Worm (Caenorhabditis elegans) whole organism, late embryonic: ENCODE data around the gene Y55F3AM.5.
A peak's percentile ranks its signal among the peaks of the same experiment; 100 is the strongest.

Source experiments
- C38D4.7 ChIP-seq: fragments of 200-800 bp; sonication (Bioruptor generic); optimal IDR thresholded peaks from 2 replicates; lab custom pipeline; 2018; ENCODE audit warnings: mild to moderate bottlenecking, missing genetic modification characterization, moderate library complexity, missing compliant biosample characterization
- F13H6.1 ChIP-seq: sonication (generic microtip); optimal IDR thresholded peaks from 2 replicates; lab custom pipeline; 2016; ENCODE audit warnings: missing genetic modification characterization, missing compliant biosample characterization
- T23F11.4 ChIP-seq: fragments of 200-800 bp; sonication (Bioruptor generic); optimal IDR thresholded peaks from 2 replicates; lab custom pipeline; 2018; ENCODE audit warnings: mild to moderate bottlenecking, missing genetic modification characterization, missing compliant biosample characterization
- Y22D7AL.16 ChIP-seq: sonication (generic microtip); optimal IDR thresholded peaks from 2 replicates; lab custom pipeline; 2016; ENCODE audit warnings: missing genetic modification characterization, missing compliant biosample characterization
- ama-1 ChIP-seq: fragments of 150-350 bp; optimal IDR thresholded peaks from 2 replicates; lab custom pipeline; 2014
- ceh-2 ChIP-seq: sonication (generic microtip); optimal IDR thresholded peaks from 2 replicates; lab custom pipeline; 2016; ENCODE audit warnings: missing genotype, missing genetic modification characterization, missing compliant biosample characterization
- ceh-22 ChIP-seq: sonication (generic microtip); optimal IDR thresholded peaks from 2 replicates; lab custom pipeline; 2017; ENCODE audit warnings: missing biosample characterization, missing genetic modification characterization
- ceh-30 ChIP-seq: fragments of 150-350 bp; optimal IDR thresholded peaks from 2 replicates; lab custom pipeline; 2014; ENCODE audit warnings: missing biosample characterization, missing genetic modification characterization
- ceh-31 ChIP-seq: sonication (generic microtip); optimal IDR thresholded peaks from 2 replicates; lab custom pipeline; 2016; ENCODE audit warnings: missing genetic modification characterization, missing compliant biosample characterization
- ceh-34 ChIP-seq: sonication (generic microtip); optimal IDR thresholded peaks from 2 replicates; lab custom pipeline; 2016; ENCODE audit warnings: mild to moderate bottlenecking, missing genetic modification characterization, missing compliant biosample characterization
- ceh-48 ChIP-seq: sonication (generic microtip); optimal IDR thresholded peaks from 2 replicates; lab custom pipeline; 2016; ENCODE audit warnings: missing genetic modification characterization, inconsistent platforms, missing compliant biosample characterization
- dmd-4 ChIP-seq: sonication (generic microtip); optimal IDR thresholded peaks from 2 replicates; lab custom pipeline; 2016; ENCODE audit warnings: borderline replicate concordance, missing genetic modification characterization, missing compliant biosample characterization
- dve-1 ChIP-seq: sonication (generic microtip); optimal IDR thresholded peaks from 2 replicates; lab custom pipeline; 2017; ENCODE audit warnings: antibody characterized with exemption, mild to moderate bottlenecking, missing genetic modification characterization, missing compliant biosample characterization
- elt-2 ChIP-seq: sonication (generic microtip); optimal IDR thresholded peaks from 2 replicates; lab custom pipeline; 2016; ENCODE audit warnings: missing genetic modification reagents, missing genetic modification characterization, missing compliant biosample characterization
- fax-1 ChIP-seq: sonication (generic microtip); optimal IDR thresholded peaks from 2 replicates; lab custom pipeline; 2016; ENCODE audit warnings: missing genotype, missing genetic modification characterization, missing compliant biosample characterization
- gmeb-2 ChIP-seq: sonication (generic microtip); optimal IDR thresholded peaks from 2 replicates; lab custom pipeline; 2016; ENCODE audit warnings: missing genetic modification characterization, inconsistent platforms, missing compliant biosample characterization
- hlh-13 ChIP-seq: fragments of 200-800 bp; sonication (Bioruptor generic); optimal IDR thresholded peaks from 2 replicates; lab custom pipeline; 2018; ENCODE audit warnings: mild to moderate bottlenecking, missing genetic modification characterization, missing compliant biosample characterization
- hlh-15 ChIP-seq: sonication (generic microtip); optimal IDR thresholded peaks from 2 replicates; lab custom pipeline; 2016; ENCODE audit warnings: missing genetic modification characterization, missing compliant biosample characterization
- hlh-30 ChIP-seq: sonication (generic microtip); optimal IDR thresholded peaks from 2 replicates; lab custom pipeline; 2017; ENCODE audit warnings: antibody characterized with exemption, missing genetic modification characterization, missing compliant biosample characterization; ENCODE audit not compliant: insufficient read depth
- lin-11 ChIP-seq: fragments of 200-800 bp; sonication (Bioruptor generic); optimal IDR thresholded peaks from 2 replicates; lab custom pipeline; 2018; ENCODE audit warnings: mild to moderate bottlenecking, missing genetic modification characterization, missing compliant biosample characterization
- madf-2 ChIP-seq: sonication (generic microtip); optimal IDR thresholded peaks from 2 replicates; lab custom pipeline; 2017; ENCODE audit warnings: missing genetic modification characterization, missing compliant biosample characterization
- mec-3 ChIP-seq: sonication (generic microtip); optimal IDR thresholded peaks from 2 replicates; lab custom pipeline; 2016; ENCODE audit warnings: borderline replicate concordance, missing genetic modification characterization, missing compliant biosample characterization
- nfya-1 ChIP-seq: sonication (generic microtip); optimal IDR thresholded peaks from 2 replicates; lab custom pipeline; 2017; ENCODE audit warnings: missing genetic modification characterization, mild to moderate bottlenecking, missing compliant biosample characterization, antibody characterized with exemption, moderate library complexity
- npax-4 ChIP-seq: sonication (generic microtip); optimal IDR thresholded peaks from 2 replicates; lab custom pipeline; 2016; ENCODE audit warnings: missing genetic modification characterization, missing compliant biosample characterization
- pag-3 ChIP-seq: sonication (generic microtip); optimal IDR thresholded peaks from 2 replicates; lab custom pipeline; 2016; ENCODE audit warnings: missing compliant biosample characterization, missing genetic modification characterization, borderline replicate concordance
- pax-1 ChIP-seq: fragments of 150-350 bp; optimal IDR thresholded peaks from 2 replicates; lab custom pipeline; 2014; ENCODE audit warnings: missing biosample characterization, missing genetic modification characterization
- pqm-1 ChIP-seq: sonication (generic microtip); optimal IDR thresholded peaks from 2 replicates; lab custom pipeline; 2016; ENCODE audit warnings: missing genetic modification characterization, missing compliant biosample characterization
- ref-2 ChIP-seq: sonication (generic microtip); optimal IDR thresholded peaks from 2 replicates; lab custom pipeline; 2016; ENCODE audit warnings: missing genetic modification characterization, missing compliant biosample characterization
- sdc-2 ChIP-seq: sonication (generic microtip); optimal IDR thresholded peaks from 2 replicates; lab custom pipeline; 2016; ENCODE audit warnings: missing genotype, missing genetic modification characterization, missing compliant biosample characterization
- sox-4 ChIP-seq: sonication (generic microtip); optimal IDR thresholded peaks from 2 replicates; lab custom pipeline; 2017; ENCODE audit warnings: mild to moderate bottlenecking, missing genetic modification characterization, inconsistent platforms, missing compliant biosample characterization
- syd-9 ChIP-seq: sonication (generic microtip); optimal IDR thresholded peaks from 2 replicates; lab custom pipeline; 2016; ENCODE audit warnings: mild to moderate bottlenecking, missing genetic modification characterization, moderate library complexity, missing compliant biosample characterization
- tbx-2 ChIP-seq: sonication (generic microtip); optimal IDR thresholded peaks from 2 replicates; lab custom pipeline; 2016; ENCODE audit warnings: missing genetic modification characterization, missing compliant biosample characterization
- unc-55 ChIP-seq: sonication (generic microtip); optimal IDR thresholded peaks from 2 replicates; lab custom pipeline; 2017; ENCODE audit warnings: missing biosample characterization, missing genetic modification reagents, missing genetic modification characterization
- zip-5 ChIP-seq: sonication (generic microtip); optimal IDR thresholded peaks from 2 replicates; lab custom pipeline; 2016; ENCODE audit warnings: missing genetic modification characterization, missing compliant biosample characterization

Y55F3AM.5 gene

DNA sequence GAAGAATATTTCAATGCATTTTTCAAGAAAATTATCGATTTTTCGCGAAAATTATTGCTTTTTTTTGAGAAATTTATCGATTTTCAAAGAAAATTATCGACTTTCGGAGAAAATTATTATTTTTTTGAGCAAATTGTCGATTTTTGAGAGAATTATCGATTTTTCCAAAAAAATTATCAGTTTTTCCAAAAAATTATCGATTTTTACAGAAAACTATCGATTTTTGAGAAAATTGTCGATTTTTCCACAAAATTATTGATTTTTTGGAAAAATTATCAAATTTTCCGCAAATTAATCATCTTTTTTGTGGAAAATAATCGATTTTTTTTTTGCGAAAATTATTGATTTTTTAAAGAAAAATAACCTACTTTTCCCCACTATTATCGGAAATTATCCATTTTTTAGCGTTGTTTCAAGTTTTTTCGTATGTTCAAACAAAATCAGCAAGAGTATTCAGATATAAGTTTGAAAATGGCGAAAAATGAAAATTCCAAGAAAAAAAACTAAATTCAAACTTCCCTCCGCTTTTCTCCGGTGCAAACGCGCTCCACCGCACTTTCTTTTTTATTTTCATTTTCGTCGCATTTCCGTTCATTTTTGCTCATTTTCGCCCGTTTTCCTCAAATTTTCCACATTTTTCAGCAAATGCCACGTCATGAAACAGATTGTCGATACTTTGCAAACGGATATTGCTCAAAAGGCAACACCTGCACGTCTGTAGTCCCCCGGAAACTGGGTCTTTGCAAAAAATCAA is 7.2 kb upstream of the Y55F3AM.5 start, which contains the start of gene lep-2:
Gene lep-2, plus strand, starts transcription at position 637 of the 754 bp plus-strand sequence.
- TF ChIP-seq nfya-1, result peak; percentile 10
- no peak for TF ChIP-seq dmd-4 (tag; lab: Kevin White, UChicago)
- TF ChIP-seq zip-5 (tag; lab: Kevin White, UChicago), result no peak
- no peak for TF ChIP-seq T23F11.4
- no peak for TF ChIP-seq tbx-2 (tag; lab: Kevin White, UChicago)
- peak; percentile 79 for TF ChIP-seq ceh-48 (tag; lab: Kevin White, UChicago)

DNA sequence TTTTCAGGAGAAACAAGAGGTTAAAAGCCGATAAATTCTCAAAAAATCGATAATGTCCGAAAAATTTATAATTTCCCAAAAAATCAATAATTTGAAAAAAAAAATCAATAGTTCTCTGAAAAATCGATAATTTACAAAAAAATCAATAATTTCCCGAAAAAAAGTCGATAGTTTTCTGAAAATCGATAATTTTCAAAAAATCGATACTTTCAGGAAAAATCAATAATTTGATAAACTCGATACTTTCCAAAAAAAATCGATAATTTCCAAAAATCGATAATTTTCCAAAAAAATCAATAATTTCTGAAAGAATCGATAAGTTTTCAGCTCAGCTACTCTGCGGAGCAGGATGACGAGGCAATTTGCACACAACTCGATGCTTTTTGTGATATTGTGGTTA is 661 bp downstream of the Y55F3AM.5 start:
- TF ChIP-seq mec-3 (no peak), ceh-48 (tag; lab: Kevin White, UChicago) (peak; percentile 91), syd-9 (tag; lab: Kevin White, UChicago) (no peak), ref-2 (tag; lab: Kevin White, UChicago) (no peak), fax-1 (no peak)
- TF ChIP-seq, all 69 proteins: peak for 1

DNA sequence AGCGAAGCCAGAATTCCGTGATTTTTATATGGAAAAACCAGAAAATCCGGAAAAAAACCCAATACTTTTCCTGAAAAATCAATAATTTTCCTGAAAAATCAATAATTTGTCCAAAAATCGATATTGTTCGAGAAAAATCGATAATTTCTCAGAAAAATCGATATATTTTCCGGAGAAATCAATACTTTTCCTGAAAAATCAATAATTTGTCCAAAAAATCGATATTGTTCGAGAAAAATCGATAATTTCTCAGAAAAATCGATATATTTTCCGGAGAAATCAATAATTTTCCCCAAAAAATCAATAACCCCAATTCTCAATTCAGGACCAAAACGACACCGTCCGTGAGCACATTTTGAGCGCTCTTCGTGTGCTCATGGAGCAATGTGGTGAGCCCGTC is 1.4 kb downstream of the Y55F3AM.5 start:
- peak; percentile 91 for TF ChIP-seq ceh-48 (tag; lab: Kevin White, UChicago)
- no peak for TF ChIP-seq unc-55 (GFP tag; lab: Kevin White, UChicago)

DNA sequence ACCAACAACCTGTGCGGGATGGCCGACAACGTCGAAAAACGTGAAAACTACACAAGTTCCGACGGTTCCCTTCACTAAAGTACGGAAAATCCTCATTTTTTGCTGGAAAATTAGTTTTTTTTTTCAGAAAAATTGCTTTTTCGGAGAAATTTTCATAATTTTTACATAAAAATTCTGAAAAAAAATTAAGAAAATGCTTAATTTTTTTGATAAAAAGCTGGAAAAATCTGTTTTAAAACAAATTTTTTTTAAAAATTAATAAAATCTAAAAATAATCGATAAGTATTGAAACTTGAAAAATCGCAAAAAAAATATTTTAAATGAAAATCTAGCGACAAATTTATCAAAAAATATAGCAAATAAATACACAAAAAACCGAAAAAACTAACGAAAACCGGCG is 6.7 kb downstream of the Y55F3AM.5 start, which contains the start of gene immp-2:
Gene immp-2, minus strand, starts transcription at position 101 of the 400 bp plus-strand sequence.
- TF ChIP-seq hlh-13 (GFP tag; lab: Kevin White, UChicago) (no peak), madf-2 (no peak), gmeb-2 (tag; lab: Kevin White, UChicago) (no peak), C38D4.7 (no peak), ceh-30 (no peak), sdc-2 (tag; lab: Kevin White, UChicago) (no peak), elt-2 (tag; lab: Kevin White, UChicago) (no peak)

DNA sequence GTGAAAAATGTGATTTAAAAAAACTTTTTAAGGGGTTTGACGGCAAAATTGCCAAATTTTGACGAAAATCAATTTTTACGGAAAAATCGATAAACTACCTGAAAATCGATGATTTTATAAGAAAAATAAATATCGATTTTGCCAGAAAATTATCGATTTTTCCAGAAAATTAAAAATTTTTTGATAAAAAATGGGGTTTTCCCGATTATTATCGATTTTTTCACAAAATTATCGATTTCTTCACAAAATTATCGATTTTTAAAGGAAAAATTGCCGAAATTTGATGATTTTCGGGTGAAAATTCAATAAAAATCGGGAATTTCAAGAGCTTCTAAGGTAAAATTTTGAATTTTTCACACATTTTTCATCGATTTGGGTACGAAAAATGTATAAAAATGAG is 7.6 kb downstream of the Y55F3AM.5 start:
- TF ChIP-seq ceh-48 (tag; lab: Kevin White, UChicago), result peak; percentile 47
- no peak for TF ChIP-seq hlh-15
- TF ChIP-seq ceh-34 (tag; lab: Kevin White, UChicago), result no peak

DNA sequence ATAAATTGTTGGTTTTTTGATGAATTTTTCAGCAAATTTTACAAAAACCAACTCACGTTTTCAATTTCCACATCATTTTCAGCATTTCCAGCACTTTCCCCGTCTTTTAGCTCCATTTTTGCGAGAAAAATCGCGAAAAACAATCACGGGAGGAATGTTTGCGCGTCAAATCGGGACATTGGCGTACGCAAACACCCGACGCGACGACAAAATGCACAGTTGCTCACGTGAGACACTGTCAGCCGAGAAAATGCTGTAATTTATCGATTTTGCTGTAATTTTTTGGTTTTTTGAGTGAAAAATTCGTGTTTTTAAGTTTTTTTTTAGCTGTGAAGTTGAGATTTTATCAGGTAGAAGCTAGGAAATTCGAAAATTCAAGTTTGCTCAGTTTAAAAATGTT is 10.5 kb downstream of the Y55F3AM.5 start, which contains the start of gene Y55F3AM.9:
Gene Y55F3AM.9, minus strand, starts transcription at position 189 of the 400 bp plus-strand sequence.
- TF ChIP-seq hlh-30 (tag; lab: Kevin White, UChicago) (peak; percentile 92), nfya-1 (peak; percentile 30), sdc-2 (tag; lab: Kevin White, UChicago) (no peak), ceh-48 (tag; lab: Kevin White, UChicago) (peak; percentile 46), tbx-2 (tag; lab: Kevin White, UChicago) (peak; percentile 1), elt-2 (tag; lab: Kevin White, UChicago) (no peak), ceh-30 (peak; percentile 46)

DNA sequence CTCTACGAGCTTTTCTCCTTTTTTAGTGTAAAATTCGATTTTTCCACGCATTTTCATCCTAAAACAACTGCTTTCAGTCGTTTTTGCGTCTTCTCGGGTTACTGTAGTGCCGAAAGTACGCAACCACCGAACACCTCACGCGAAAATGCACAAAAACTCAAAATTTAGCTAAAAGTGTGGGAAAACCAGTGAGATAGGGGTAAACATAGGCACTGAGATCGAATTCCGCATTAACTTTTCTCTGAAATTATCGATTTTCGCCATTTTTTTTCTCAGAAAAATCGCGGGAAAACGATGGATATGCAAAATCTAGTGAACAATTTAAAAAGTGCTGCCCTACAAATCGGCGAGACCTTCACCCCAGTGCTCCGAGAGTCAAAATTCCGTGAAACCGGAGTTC is 11.2 kb downstream of the Y55F3AM.5 start, which contains the start of gene atg-3:
Gene atg-3, plus strand, starts transcription at position 301 of the 400 bp plus-strand sequence.
- no peak for TF ChIP-seq npax-4 (tag; lab: Kevin White, UChicago)
- no peak for TF ChIP-seq ceh-22 (tag; lab: Kevin White, UChicago)
- TF ChIP-seq dve-1 (tag; lab: Kevin White, UChicago), result no peak
- TF ChIP-seq Y22D7AL.16 (tag; lab: Kevin White, UChicago), result no peak
- TF ChIP-seq ceh-34 (tag; lab: Kevin White, UChicago), result no peak
- TF ChIP-seq hlh-15, result no peak
- TF ChIP-seq tbx-2 (tag; lab: Kevin White, UChicago), result no peak
- no peak for TF ChIP-seq F13H6.1
- no peak for TF ChIP-seq madf-2
- TF ChIP-seq ceh-31 (tag; lab: Kevin White, UChicago), result no peak
- no peak for TF ChIP-seq pag-3 (tag; lab: Kevin White, UChicago)
- no peak for TF ChIP-seq pax-1 (tag; lab: Kevin White, UChicago)
- no peak for TF ChIP-seq pqm-1
- TF ChIP-seq T23F11.4, result no peak
- no peak for TF ChIP-seq sox-4 (tag; lab: Kevin White, UChicago)
- TF ChIP-seq ama-1 (lab: Kevin White, UChicago), result no peak
- TF ChIP-seq lin-11 (tag; lab: Kevin White, UChicago), result no peak
- no peak for TF ChIP-seq ceh-2 (tag; lab: Kevin White, UChicago)
- no peak for TF ChIP-seq ceh-48 (tag; lab: Kevin White, UChicago)
- TF ChIP-seq, all 69 proteins: peak for 0
